Worm (Caenorhabditis elegans): Measurements from ENCODE around the gene F48G7.8.

DNA sequence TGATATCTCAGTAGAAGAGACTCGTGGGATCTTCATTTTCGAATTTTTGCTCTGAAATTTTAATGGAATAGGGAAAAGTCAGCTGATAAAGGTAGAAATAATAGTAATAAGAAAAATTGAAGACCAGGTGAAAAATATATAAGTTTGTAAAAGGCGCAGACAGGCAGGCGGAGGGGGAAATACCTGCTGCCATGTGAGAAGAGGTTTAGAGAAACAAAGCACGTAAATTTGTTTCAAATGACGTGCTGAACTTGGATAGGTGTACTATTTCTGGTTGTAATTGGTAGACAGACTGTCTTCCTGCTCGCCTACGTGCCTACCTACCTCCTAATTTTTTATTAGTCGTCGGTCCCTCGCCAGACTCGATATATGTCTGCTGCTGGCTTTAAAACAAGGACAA, 40.0 kb upstream of the F48G7.8 start, which contains the start of gene nhr-180:
- no peak for TF ChIP-seq nhr-11 (tag; optimal IDR thresholded peaks at IDR 0.05)
- no peak for TF ChIP-seq lin-11 (tag; optimal IDR thresholded peaks at IDR 0.05)
- TF ChIP-seq ets-4 (tag; optimal IDR thresholded peaks at IDR 0.05) = no peak
- TF ChIP-seq F13H6.1 (tag; optimal IDR thresholded peaks at IDR 0.05) = no peak
- no peak for TF ChIP-seq dmd-4 (tag; optimal IDR thresholded peaks at IDR 0.05; ENCODE audit: borderline replicate concordance)
